Worm (Caenorhabditis elegans) whole organism, late embryonic: ENCODE data around the gene F40G9.17.

Source experiments
- C08G9.2 ChIP-seq: sonication (generic microtip); optimal IDR thresholded peaks from 2 replicates; lab custom pipeline; 2016; ENCODE audit warnings: mild to moderate bottlenecking, missing genetic modification characterization, moderate library complexity, missing compliant biosample characterization
- C38D4.7 ChIP-seq: fragments of 200-800 bp; sonication (Bioruptor generic); optimal IDR thresholded peaks from 2 replicates; lab custom pipeline; 2018; ENCODE audit warnings: mild to moderate bottlenecking, missing genetic modification characterization, moderate library complexity, missing compliant biosample characterization
- F13H6.1 ChIP-seq: sonication (generic microtip); optimal IDR thresholded peaks from 2 replicates; lab custom pipeline; 2016; ENCODE audit warnings: missing genetic modification characterization, missing compliant biosample characterization
- K02D7.2 ChIP-seq: sonication (generic microtip); optimal IDR thresholded peaks from 2 replicates; lab custom pipeline; 2017; ENCODE audit warnings: mild to moderate bottlenecking, missing genetic modification characterization, missing compliant biosample characterization
- K09A11.1 ChIP-seq: sonication (generic microtip); optimal IDR thresholded peaks from 2 replicates; lab custom pipeline; 2017; ENCODE audit warnings: antibody characterized with exemption, mild to moderate bottlenecking, missing genetic modification characterization, missing compliant biosample characterization; ENCODE audit not compliant: insufficient read depth
- ahr-1 ChIP-seq: sonication (generic microtip); optimal IDR thresholded peaks from 2 replicates; lab custom pipeline; 2016; ENCODE audit warnings: missing genetic modification characterization, missing compliant biosample characterization
- ama-1 ChIP-seq: fragments of 150-350 bp; optimal IDR thresholded peaks from 2 replicates; lab custom pipeline; 2014
- ceh-18 ChIP-seq: sonication (generic microtip); optimal IDR thresholded peaks from 2 replicates; lab custom pipeline; 2016; ENCODE audit warnings: missing genetic modification characterization, missing compliant biosample characterization
- ceh-2 ChIP-seq: sonication (generic microtip); optimal IDR thresholded peaks from 2 replicates; lab custom pipeline; 2016; ENCODE audit warnings: missing genotype, missing genetic modification characterization, missing compliant biosample characterization
- ceh-22 ChIP-seq: sonication (generic microtip); optimal IDR thresholded peaks from 2 replicates; lab custom pipeline; 2017; ENCODE audit warnings: missing biosample characterization, missing genetic modification characterization
- ceh-24 ChIP-seq: sonication (generic microtip); optimal IDR thresholded peaks from 2 replicates; lab custom pipeline; 2016; ENCODE audit warnings: mild to moderate bottlenecking, missing genetic modification characterization, missing compliant biosample characterization
- ceh-31 ChIP-seq: sonication (generic microtip); optimal IDR thresholded peaks from 2 replicates; lab custom pipeline; 2016; ENCODE audit warnings: missing genetic modification characterization, missing compliant biosample characterization
- ceh-34 ChIP-seq: sonication (generic microtip); optimal IDR thresholded peaks from 2 replicates; lab custom pipeline; 2016; ENCODE audit warnings: mild to moderate bottlenecking, missing genetic modification characterization, missing compliant biosample characterization
- ceh-48 ChIP-seq: sonication (generic microtip); optimal IDR thresholded peaks from 2 replicates; lab custom pipeline; 2016; ENCODE audit warnings: missing genetic modification characterization, inconsistent platforms, missing compliant biosample characterization
- ceh-6 ChIP-seq: fragments of 200-800 bp; sonication (Bioruptor generic); optimal IDR thresholded peaks from 2 replicates; lab custom pipeline; 2018; ENCODE audit warnings: mild to moderate bottlenecking, missing genetic modification characterization, missing compliant biosample characterization
- che-1 ChIP-seq: sonication (generic microtip); optimal IDR thresholded peaks from 2 replicates; lab custom pipeline; 2016; ENCODE audit warnings: mild to moderate bottlenecking, missing genetic modification characterization, missing compliant biosample characterization
- dve-1 ChIP-seq: sonication (generic microtip); optimal IDR thresholded peaks from 2 replicates; lab custom pipeline; 2017; ENCODE audit warnings: antibody characterized with exemption, mild to moderate bottlenecking, missing genetic modification characterization, missing compliant biosample characterization
- elt-2 ChIP-seq: sonication (generic microtip); optimal IDR thresholded peaks from 2 replicates; lab custom pipeline; 2016; ENCODE audit warnings: missing genetic modification reagents, missing genetic modification characterization, missing compliant biosample characterization
- ets-4 ChIP-seq: sonication (generic microtip); optimal IDR thresholded peaks from 2 replicates; lab custom pipeline; 2016; ENCODE audit warnings: missing genetic modification characterization, missing compliant biosample characterization
- eyg-1 ChIP-seq: sonication (generic microtip); optimal IDR thresholded peaks from 2 replicates; lab custom pipeline; 2016; ENCODE audit warnings: missing genotype, missing genetic modification characterization, missing compliant biosample characterization
- fkh-10 ChIP-seq: fragments of 150-350 bp; optimal IDR thresholded peaks from 2 replicates; lab custom pipeline; 2014; ENCODE audit warnings: missing biosample characterization, missing genetic modification reagents, missing genetic modification characterization
- gmeb-2 ChIP-seq: sonication (generic microtip); optimal IDR thresholded peaks from 2 replicates; lab custom pipeline; 2016; ENCODE audit warnings: missing genetic modification characterization, inconsistent platforms, missing compliant biosample characterization
- hlh-15 ChIP-seq: sonication (generic microtip); optimal IDR thresholded peaks from 2 replicates; lab custom pipeline; 2016; ENCODE audit warnings: missing genetic modification characterization, missing compliant biosample characterization
- hlh-30 ChIP-seq: sonication (generic microtip); optimal IDR thresholded peaks from 2 replicates; lab custom pipeline; 2017; ENCODE audit warnings: antibody characterized with exemption, missing genetic modification characterization, missing compliant biosample characterization; ENCODE audit not compliant: insufficient read depth
- hlh-6 ChIP-seq: sonication (generic microtip); optimal IDR thresholded peaks from 2 replicates; lab custom pipeline; 2016; ENCODE audit warnings: missing genotype, missing genetic modification characterization, missing compliant biosample characterization
- madf-2 ChIP-seq: sonication (generic microtip); optimal IDR thresholded peaks from 2 replicates; lab custom pipeline; 2017; ENCODE audit warnings: missing genetic modification characterization, missing compliant biosample characterization
- mec-3 ChIP-seq: sonication (generic microtip); optimal IDR thresholded peaks from 2 replicates; lab custom pipeline; 2016; ENCODE audit warnings: borderline replicate concordance, missing genetic modification characterization, missing compliant biosample characterization
- nfya-1 ChIP-seq: sonication (generic microtip); optimal IDR thresholded peaks from 2 replicates; lab custom pipeline; 2017; ENCODE audit warnings: missing genetic modification characterization, mild to moderate bottlenecking, missing compliant biosample characterization, antibody characterized with exemption, moderate library complexity
- nhr-11 ChIP-seq: fragments of 150-350 bp; optimal IDR thresholded peaks from 2 replicates; lab custom pipeline; 2014; ENCODE audit warnings: missing biosample characterization, missing genetic modification characterization
- nhr-232 ChIP-seq: sonication (generic microtip); optimal IDR thresholded peaks from 2 replicates; lab custom pipeline; 2016; ENCODE audit warnings: missing genetic modification characterization, missing compliant biosample characterization
- odd-2 ChIP-seq: sonication (generic microtip); optimal IDR thresholded peaks from 2 replicates; lab custom pipeline; 2017; ENCODE audit warnings: antibody characterized with exemption, mild to moderate bottlenecking, missing genetic modification characterization, missing compliant biosample characterization
- pag-3 ChIP-seq: sonication (generic microtip); optimal IDR thresholded peaks from 2 replicates; lab custom pipeline; 2016; ENCODE audit warnings: missing compliant biosample characterization, missing genetic modification characterization, borderline replicate concordance
- pros-1 ChIP-seq: fragments of 150-350 bp; optimal IDR thresholded peaks from 2 replicates; lab custom pipeline; 2014; ENCODE audit warnings: missing biosample characterization, missing genetic modification reagents, missing genetic modification characterization
- ref-2 ChIP-seq: sonication (generic microtip); optimal IDR thresholded peaks from 2 replicates; lab custom pipeline; 2016; ENCODE audit warnings: missing genetic modification characterization, missing compliant biosample characterization
- rnt-1 ChIP-seq: sonication (generic microtip); optimal IDR thresholded peaks from 2 replicates; lab custom pipeline; 2016; ENCODE audit warnings: missing genetic modification characterization, missing compliant biosample characterization
- sdc-2 ChIP-seq: sonication (generic microtip); optimal IDR thresholded peaks from 2 replicates; lab custom pipeline; 2016; ENCODE audit warnings: missing genotype, missing genetic modification characterization, missing compliant biosample characterization
- syd-9 ChIP-seq: sonication (generic microtip); optimal IDR thresholded peaks from 2 replicates; lab custom pipeline; 2016; ENCODE audit warnings: mild to moderate bottlenecking, missing genetic modification characterization, moderate library complexity, missing compliant biosample characterization
- tbx-2 ChIP-seq: sonication (generic microtip); optimal IDR thresholded peaks from 2 replicates; lab custom pipeline; 2016; ENCODE audit warnings: missing genetic modification characterization, missing compliant biosample characterization
- tbx-7 ChIP-seq: sonication (generic microtip); optimal IDR thresholded peaks from 2 replicates; lab custom pipeline; 2016; ENCODE audit warnings: missing genotype, missing genetic modification characterization, missing compliant biosample characterization
- ttx-3 ChIP-seq: sonication (generic microtip); optimal IDR thresholded peaks from 2 replicates; lab custom pipeline; 2016; ENCODE audit warnings: missing genetic modification reagents, missing genetic modification characterization, missing compliant biosample characterization
- unc-42 ChIP-seq: sonication (generic microtip); optimal IDR thresholded peaks from 2 replicates; lab custom pipeline; 2016; ENCODE audit warnings: missing genotype, missing genetic modification characterization, missing compliant biosample characterization
- zip-5 ChIP-seq: sonication (generic microtip); optimal IDR thresholded peaks from 2 replicates; lab custom pipeline; 2016; ENCODE audit warnings: missing genetic modification characterization, missing compliant biosample characterization

Gene F40G9.17

ce11 chrIII:194160-194559 is at the start of gene F40G9.17:
TSS of gene F40G9.17 (plus strand) at chrIII:194460.
- TF ChIP-seq ceh-2 (tag; lab: Kevin White, UChicago): no peak
- TF ChIP-seq hlh-30 (tag; lab: Kevin White, UChicago): no peak
- no peak for TF ChIP-seq F13H6.1 (tag; lab: Kevin White, UChicago)
- no peak for TF ChIP-seq che-1
- TF ChIP-seq rnt-1 (tag; lab: Kevin White, UChicago): no peak
- TF ChIP-seq pag-3 (tag; lab: Kevin White, UChicago): no peak
- no peak for TF ChIP-seq mec-3
- no peak for TF ChIP-seq ceh-31 (tag; lab: Kevin White, UChicago)
- no peak for TF ChIP-seq madf-2 (tag; lab: Kevin White, UChicago)
- no peak for TF ChIP-seq nfya-1 (tag; lab: Kevin White, UChicago)
- TF ChIP-seq ref-2 (tag; lab: Kevin White, UChicago): no peak
- TF ChIP-seq dve-1 (tag; lab: Kevin White, UChicago): no peak
- no peak for TF ChIP-seq hlh-6 (tag; lab: Kevin White, UChicago)
- no peak for TF ChIP-seq ama-1 (lab: Kevin White, UChicago)
- no peak for TF ChIP-seq gmeb-2 (tag; lab: Kevin White, UChicago)
- no peak for TF ChIP-seq C08G9.2 (tag; lab: Kevin White, UChicago)
- no peak for TF ChIP-seq zip-5
- TF ChIP-seq elt-2 (tag; lab: Kevin White, UChicago): no peak
- no peak for TF ChIP-seq eyg-1

- no peak for TF ChIP-seq ets-4 (tag; lab: Kevin White, UChicago)
- TF ChIP-seq ceh-2 (tag; lab: Kevin White, UChicago): no peak
- no peak for TF ChIP-seq ceh-34 (tag; lab: Kevin White, UChicago)
- TF ChIP-seq C38D4.7 (GFP tag; lab: Kevin White, UChicago): no peak
- TF ChIP-seq nhr-232 (tag; lab: Kevin White, UChicago): no peak
- TF ChIP-seq odd-2: no peak
- no peak for TF ChIP-seq ceh-6 (GFP tag; lab: Kevin White, UChicago)
- no peak for TF ChIP-seq C08G9.2 (tag; lab: Kevin White, UChicago)
- no peak for TF ChIP-seq ahr-1 (tag; lab: Kevin White, UChicago)
- TF ChIP-seq pros-1 (tag; lab: Kevin White, UChicago): no peak
- no peak for TF ChIP-seq fkh-10 (GFP tag; lab: Kevin White, UChicago)
- no peak for TF ChIP-seq K09A11.1 (tag; lab: Kevin White, UChicago)
- TF ChIP-seq, all 69 proteins: peak for 0
These were observed 49.2 kb upstream of the F40G9.17 start, which contains the start of the genes T17A3.12 and fbxb-83 for ce11 chrIII:145078-145477. TSS of gene T17A3.12 (minus strand) at chrIII:145178. TSS of gene fbxb-83 (minus strand) at chrIII:145211.

- no peak for TF ChIP-seq pros-1 (tag; lab: Kevin White, UChicago)
- no peak for TF ChIP-seq ets-4 (tag; lab: Kevin White, UChicago)
- no peak for TF ChIP-seq elt-2 (tag; lab: Kevin White, UChicago)
- no peak for TF ChIP-seq ceh-22 (tag; lab: Kevin White, UChicago)
- no peak for TF ChIP-seq syd-9
- no peak for TF ChIP-seq tbx-2 (tag; lab: Kevin White, UChicago)
- TF ChIP-seq nhr-11: no peak
- TF ChIP-seq sdc-2 (tag; lab: Kevin White, UChicago): no peak
- no peak for TF ChIP-seq ttx-3 (tag; lab: Kevin White, UChicago)
These were observed 47.9 kb upstream of the F40G9.17 start, which contains the start of gene fbxb-84 for ce11 chrIII:146369-146768. TSS of gene fbxb-84 (minus strand) at chrIII:146469.

- no peak for TF ChIP-seq ref-2 (tag; lab: Kevin White, UChicago)
- TF ChIP-seq ceh-24 (tag; lab: Kevin White, UChicago): no peak
- no peak for TF ChIP-seq ceh-2 (tag; lab: Kevin White, UChicago)
- TF ChIP-seq unc-42 (tag; lab: Kevin White, UChicago): no peak
- TF ChIP-seq ceh-18: no peak
- no peak for TF ChIP-seq nhr-11
- no peak for TF ChIP-seq che-1
- no peak for TF ChIP-seq hlh-15 (tag; lab: Kevin White, UChicago)
- TF ChIP-seq ceh-48 (tag; lab: Kevin White, UChicago): no peak
- no peak for TF ChIP-seq K02D7.2 (tag; lab: Kevin White, UChicago)
- TF ChIP-seq tbx-7: no peak
- TF ChIP-seq, all 69 proteins: peak for 0
These were observed 46.6 kb upstream of the F40G9.17 start, which contains the start of gene sqst-5 for ce11 chrIII:147570-148076. TSS of gene sqst-5 (minus strand) at chrIII:147620.
